Worm (Caenorhabditis elegans): ENCODE results near the gene rgef-1.

ce11 chrV:9521697-9522096, 39.8 kb downstream of the rgef-1 start:
- TF ChIP-seq mdl-1 (tag; optimal IDR thresholded peaks at IDR 0.05) (no peak), pqm-1 (tag; optimal IDR thresholded peaks at IDR 0.05) (no peak), lin-13 (GFP tag; optimal IDR thresholded peaks at IDR 0.05) (no peak), nhr-237 (tag; optimal IDR thresholded peaks at IDR 0.05) (no peak), lsy-2 (tag; optimal IDR thresholded peaks at IDR 0.05) (no peak)
